Fruit fly (Drosophila melanogaster) Kc167 (cell line): ENCODE data around the gene CG32512.

ENCODE experiments used
- Myc ChIP-seq: fragments of >200 bp; optimal IDR thresholded peaks from 2 replicates; lab custom pipeline; 2017; ENCODE audit warnings: missing external identifiers
- Sin3A ChIP-seq: fragments of >200 bp; optimal IDR thresholded peaks from 2 replicates; lab custom pipeline; 2018; ENCODE audit warnings: missing external identifiers
- h ChIP-seq: fragments of >200 bp; optimal IDR thresholded peaks from 3 replicates; lab custom pipeline; 2018; ENCODE audit warnings: missing external identifiers
- insv ChIP-seq: fragments of >200 bp; optimal IDR thresholded peaks from 3 replicates; lab custom pipeline; 2018; ENCODE audit warnings: missing external identifiers
- ttk ChIP-seq: sonication (Bioruptor generic); optimal IDR thresholded peaks from 2 replicates; lab custom pipeline; 2017; ENCODE audit warnings: missing external identifiers

DNA sequence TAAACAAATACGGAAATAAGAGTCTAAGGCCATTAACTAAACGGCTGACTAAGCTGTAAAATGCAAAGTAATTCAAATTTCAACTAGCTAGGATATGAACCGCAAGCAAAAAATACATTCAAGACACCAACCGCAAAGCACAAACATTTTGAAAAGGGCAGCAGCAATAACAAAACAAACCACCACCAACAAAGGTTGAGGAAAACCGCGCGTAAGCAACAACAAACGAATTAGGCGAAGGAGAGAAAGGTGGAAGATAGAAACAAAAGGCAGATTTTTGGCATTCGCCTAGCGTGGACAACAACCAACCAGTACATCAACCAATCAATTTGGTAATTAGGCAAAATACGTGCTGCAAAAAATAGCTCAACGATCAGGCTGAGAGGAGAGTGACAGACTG, 6.8 kb downstream of the CG32512 start:
- TF ChIP-seq h (lab: Kevin White, UChicago) (no peak), Myc (lab: Kevin White, UChicago) (no peak), Sin3A (no peak), insv (lab: Kevin White, UChicago) (no peak), ttk (no peak)
